Fruit fly (Drosophila melanogaster) whole organism: Measurements from ENCODE around the gene AdamTS-B.

Source experiments
- Dll ChIP-seq: fragments of >200 bp; optimal IDR thresholded peaks from 2 replicates; lab custom pipeline; 2017
- psq ChIP-seq: fragments of >200 bp; optimal IDR thresholded peaks from 2 replicates; lab custom pipeline; 2017
- usp ChIP-seq: fragments of >200 bp; optimal IDR thresholded peaks from 2 replicates; lab custom pipeline; 2017; ENCODE audit warnings: missing biosample characterization, missing genetic modification characterization, mixed read lengths

dm6 chrX:5752838-5753237 lies 54.5 kb downstream of the AdamTS-B start:
- TF ChIP-seq psq (lab: Kevin White, UChicago) = no peak
- no peak for TF ChIP-seq usp (GFP tag; lab: Kevin White, UChicago)
- no peak for TF ChIP-seq Dll (lab: Kevin White, UChicago)
